Worm (Caenorhabditis elegans) whole organism, L2 larva: ENCODE results near the gene sdz-1.

Experiments
- C34F6.9 ChIP-seq: fragments of 150-350 bp; optimal IDR thresholded peaks from 2 replicates; lab custom pipeline; 2014; ENCODE audit warnings: missing biosample characterization, missing genetic modification characterization
- F13H6.1 ChIP-seq: sonication (generic microtip); optimal IDR thresholded peaks from 2 replicates; lab custom pipeline; 2016; ENCODE audit warnings: missing genetic modification characterization, missing compliant biosample characterization
- R02D3.7 ChIP-seq: fragments of 150-350 bp; optimal IDR thresholded peaks from 2 replicates; lab custom pipeline; 2014; ENCODE audit warnings: missing biosample characterization, missing genetic modification characterization
- Y55F3AM.14 ChIP-seq: fragments of 200-800 bp; sonication (Bioruptor generic); optimal IDR thresholded peaks from 2 replicates; lab custom pipeline; 2018; ENCODE audit warnings: mild to moderate bottlenecking, missing genetic modification characterization, missing compliant biosample characterization
- ZK546.5 ChIP-seq: sonication (generic microtip); optimal IDR thresholded peaks from 2 replicates; lab custom pipeline; 2017; ENCODE audit warnings: missing biosample characterization, missing genetic modification characterization
- alr-1 ChIP-seq: fragments of 150-350 bp; optimal IDR thresholded peaks from 2 replicates; lab custom pipeline; 2014; ENCODE audit warnings: missing biosample characterization, missing genetic modification characterization
- aly-2 ChIP-seq: fragments of 150-350 bp; optimal IDR thresholded peaks from 2 replicates; lab custom pipeline; 2014; ENCODE audit warnings: missing biosample characterization, missing genetic modification characterization
- ama-1 ChIP-seq: fragments of 150-350 bp; optimal IDR thresholded peaks from 2 replicates; lab custom pipeline; 2018; ENCODE audit warnings: inconsistent platforms
- blmp-1 ChIP-seq: sonication (generic microtip); optimal IDR thresholded peaks from 2 replicates; lab custom pipeline; 2017; ENCODE audit warnings: missing genetic modification characterization, mild to moderate bottlenecking, missing compliant biosample characterization, antibody characterized with exemption, moderate library complexity; ENCODE audit not compliant: insufficient read depth
- ceh-16 ChIP-seq: fragments of 150-350 bp; optimal IDR thresholded peaks from 2 replicates; lab custom pipeline; 2014; ENCODE audit warnings: missing biosample characterization, missing genetic modification characterization
- ceh-82 ChIP-seq: fragments of 150-350 bp; optimal IDR thresholded peaks from 2 replicates; lab custom pipeline; 2014; ENCODE audit warnings: missing biosample characterization, missing genetic modification characterization
- crh-2 ChIP-seq: sonication (generic microtip); optimal IDR thresholded peaks from 2 replicates; lab custom pipeline; 2017; ENCODE audit warnings: missing biosample characterization, missing genetic modification characterization
- dmd-4 ChIP-seq: sonication (generic microtip); optimal IDR thresholded peaks from 2 replicates; lab custom pipeline; 2017; ENCODE audit warnings: missing biosample characterization, missing genetic modification characterization
- egl-27 ChIP-seq: sonication (generic microtip); optimal IDR thresholded peaks from 3 replicates; lab custom pipeline; 2017; ENCODE audit warnings: missing biosample characterization, missing genetic modification reagents, missing genetic modification characterization
- elt-1 ChIP-seq: fragments of 150-350 bp; optimal IDR thresholded peaks from 2 replicates; lab custom pipeline; 2014; ENCODE audit warnings: missing biosample characterization, missing genetic modification characterization
- elt-3 ChIP-seq: sonication (generic microtip); optimal IDR thresholded peaks from 2 replicates; lab custom pipeline; 2017; ENCODE audit warnings: missing biosample characterization, missing genetic modification characterization
- fos-1 ChIP-seq: fragments of 150-350 bp; optimal IDR thresholded peaks from 2 replicates; lab custom pipeline; 2014; ENCODE audit warnings: missing biosample characterization, missing genetic modification characterization
- gmeb-1 ChIP-seq: fragments of 150-350 bp; optimal IDR thresholded peaks from 2 replicates; lab custom pipeline; 2014; ENCODE audit warnings: missing biosample characterization, missing genetic modification characterization
- lin-11 ChIP-seq: fragments of 150-350 bp; sonication (generic microtip); optimal IDR thresholded peaks from 2 replicates; lab custom pipeline; 2014; ENCODE audit warnings: missing biosample characterization, missing genetic modification characterization, inconsistent platforms, mixed read lengths
- lin-13 ChIP-seq: fragments of 150-350 bp; optimal IDR thresholded peaks from 2 replicates; lab custom pipeline; 2014; ENCODE audit warnings: missing biosample characterization, missing genetic modification reagents, missing genetic modification characterization
- lin-39 ChIP-seq: fragments of 150-350 bp; optimal IDR thresholded peaks from 2 replicates; lab custom pipeline; 2014; ENCODE audit warnings: missing biosample characterization, missing genetic modification reagents, missing genetic modification characterization
- lsy-2 ChIP-seq, 2 experiments: fragments of 150-350 bp in 1 of 2; sonication (generic microtip) in 1 of 2; optimal IDR thresholded peaks; 2 replicates each; lab custom pipeline; 2014 to 2017; ENCODE audit warnings: missing biosample characterization in 2 of 2, missing genetic modification characterization in 2 of 2
- mab-5 ChIP-seq: fragments of 150-350 bp; optimal IDR thresholded peaks from 2 replicates; lab custom pipeline; 2014; ENCODE audit warnings: missing biosample characterization, missing genetic modification characterization
- mbf-1 ChIP-seq: sonication (generic microtip); optimal IDR thresholded peaks from 2 replicates; lab custom pipeline; 2017; ENCODE audit warnings: missing biosample characterization, missing genetic modification characterization
- mdl-1 ChIP-seq, 2 experiments: fragments of 150-350 bp in 1 of 2; sonication (generic microtip) in 1 of 2; optimal IDR thresholded peaks; 2 replicates each; lab custom pipeline; 2017; ENCODE audit warnings: missing biosample characterization in 2 of 2, missing genetic modification characterization in 2 of 2
- nhr-10 ChIP-seq: sonication (generic microtip); optimal IDR thresholded peaks from 2 replicates; lab custom pipeline; 2017; ENCODE audit warnings: missing biosample characterization, missing genetic modification characterization
- nhr-11 ChIP-seq: fragments of 150-350 bp; optimal IDR thresholded peaks from 2 replicates; lab custom pipeline; 2014; ENCODE audit warnings: missing biosample characterization, missing genetic modification characterization
- nhr-12 ChIP-seq: fragments of 150-350 bp; optimal IDR thresholded peaks from 2 replicates; lab custom pipeline; 2014; ENCODE audit warnings: missing biosample characterization, missing genetic modification characterization
- nhr-129 ChIP-seq: fragments of 150-350 bp; optimal IDR thresholded peaks from 2 replicates; lab custom pipeline; 2014; ENCODE audit warnings: missing biosample characterization, missing genetic modification characterization
- nhr-21 ChIP-seq: fragments of 150-350 bp; optimal IDR thresholded peaks from 2 replicates; lab custom pipeline; 2014; ENCODE audit warnings: missing biosample characterization, missing genetic modification characterization
- nhr-23 ChIP-seq: fragments of 150-350 bp; optimal IDR thresholded peaks from 2 replicates; lab custom pipeline; 2014; ENCODE audit warnings: missing biosample characterization, missing genetic modification reagents, missing genetic modification characterization
- nhr-237 ChIP-seq: fragments of 150-350 bp; optimal IDR thresholded peaks from 2 replicates; lab custom pipeline; 2014; ENCODE audit warnings: missing biosample characterization, missing genetic modification characterization
- nhr-25 ChIP-seq: fragments of 150-350 bp; sonication (generic microtip); optimal IDR thresholded peaks from 3 replicates; lab custom pipeline; 2014; ENCODE audit warnings: missing biosample characterization, missing genetic modification characterization
- nhr-6 ChIP-seq: fragments of 150-350 bp; optimal IDR thresholded peaks from 2 replicates; lab custom pipeline; 2014; ENCODE audit warnings: missing biosample characterization, missing genetic modification characterization
- nhr-77 ChIP-seq: fragments of 150-350 bp; optimal IDR thresholded peaks from 2 replicates; lab custom pipeline; 2014; ENCODE audit warnings: missing biosample characterization, missing genetic modification characterization
- peb-1 ChIP-seq: fragments of 150-350 bp; optimal IDR thresholded peaks from 2 replicates; lab custom pipeline; 2014; ENCODE audit warnings: missing biosample characterization, missing genetic modification characterization
- sem-4 ChIP-seq: fragments of 150-350 bp; optimal IDR thresholded peaks from 2 replicates; lab custom pipeline; 2014; ENCODE audit warnings: missing biosample characterization, missing genetic modification reagents, missing genetic modification characterization
- skn-1 ChIP-seq: sonication (generic microtip); optimal IDR thresholded peaks from 2 replicates; lab custom pipeline; 2017; ENCODE audit warnings: missing biosample characterization, missing genetic modification characterization
- sma-3 ChIP-seq: sonication (generic microtip); optimal IDR thresholded peaks from 2 replicates; lab custom pipeline; 2016; ENCODE audit warnings: missing genetic modification reagents, missing genetic modification characterization, missing compliant biosample characterization
- sma-9 ChIP-seq, 2 experiments: fragments of 150-350 bp in 1 of 2; sonication (generic microtip) in 1 of 2; optimal IDR thresholded peaks; 2 replicates each; lab custom pipeline; 2014 to 2016; ENCODE audit warnings: missing genetic modification characterization in 2 of 2, mild to moderate bottlenecking in 1 of 2, missing biosample characterization in 1 of 2, missing compliant biosample characterization in 1 of 2, missing genetic modification reagents in 1 of 2, moderate library complexity in 1 of 2
- snpc-4 ChIP-seq: fragments of 150-350 bp; optimal IDR thresholded peaks from 2 replicates; lab custom pipeline; 2014; ENCODE audit warnings: missing biosample characterization, missing genetic modification characterization
- unc-39 ChIP-seq: fragments of 150-350 bp; optimal IDR thresholded peaks from 2 replicates; lab custom pipeline; 2014; ENCODE audit warnings: missing biosample characterization, missing genetic modification characterization
- unc-55 ChIP-seq: fragments of 150-350 bp; sonication (generic microtip); optimal IDR thresholded peaks from 3 replicates; lab custom pipeline; 2014; ENCODE audit warnings: missing biosample characterization, missing genetic modification reagents, missing genetic modification characterization
- unc-62 ChIP-seq: fragments of 150-350 bp; optimal IDR thresholded peaks from 2 replicates; lab custom pipeline; 2014; ENCODE audit warnings: missing biosample characterization, missing genetic modification reagents, missing genetic modification characterization
- zag-1 ChIP-seq: fragments of 150-350 bp; optimal IDR thresholded peaks from 2 replicates; lab custom pipeline; 2014; ENCODE audit warnings: missing biosample characterization, missing genetic modification characterization
- ztf-1 ChIP-seq: fragments of 200-800 bp; sonication (Bioruptor generic); conservative IDR thresholded peaks from 2 replicates; pipeline ENCODE4 v1.3.6; 2022; ENCODE audit warnings: missing genetic modification characterization, missing compliant biosample characterization
- ztf-11 ChIP-seq: sonication (generic microtip); optimal IDR thresholded peaks from 2 replicates; lab custom pipeline; 2017; ENCODE audit warnings: missing biosample characterization, missing genetic modification characterization
- ztf-4 ChIP-seq: fragments of 150-350 bp; optimal IDR thresholded peaks from 2 replicates; lab custom pipeline; 2014; ENCODE audit warnings: missing biosample characterization, missing genetic modification characterization

The sdz-1 gene

ce11 chrIII:8741276-8741860, 41.2 kb upstream of the sdz-1 start, which contains the start of gene pdhk-2:
Gene pdhk-2, minus strand, starts transcription at chrIII:8741412.
- TF ChIP-seq ztf-11 (tag; lab: Kevin White, UChicago) = peak; percentile 43
- peak; percentile 98 for TF ChIP-seq C34F6.9 (tag; lab: Kevin White, UChicago)
- peak; percentile 90 for TF ChIP-seq sem-4 (tag; lab: Kevin White, UChicago)
- TF ChIP-seq nhr-21 (tag; lab: Kevin White, UChicago) = peak; percentile 89
- no peak for TF ChIP-seq elt-1 (tag; lab: Kevin White, UChicago)
- TF ChIP-seq lin-13 (GFP tag; lab: Kevin White, UChicago) = peak; percentile 92
- TF ChIP-seq nhr-25 = peak; percentile 93
- no peak for TF ChIP-seq elt-3 (tag; lab: Kevin White, UChicago)
- TF ChIP-seq ama-1 (lab: Kevin White, UChicago) = peak; percentile 45
- peak; percentile 95 for TF ChIP-seq sma-9 (GFP tag; optimal IDR thresholded peaks at IDR 0.05; lab: Kevin White, UChicago)
- TF ChIP-seq sma-9 (tag; optimal IDR thresholded peaks at IDR 0.05; lab: Kevin White, UChicago) = no peak
- no peak for TF ChIP-seq nhr-237 (tag; lab: Kevin White, UChicago)
- TF ChIP-seq F13H6.1 (tag; lab: Kevin White, UChicago) = peak; percentile 94
- no peak for TF ChIP-seq dmd-4 (tag; lab: Kevin White, UChicago)
- TF ChIP-seq aly-2 (tag; lab: Kevin White, UChicago) = no peak
- peak; percentile 47 for TF ChIP-seq blmp-1
- peak; percentile 75 for TF ChIP-seq nhr-6 (tag; lab: Kevin White, UChicago)
- peak; percentile 99 for TF ChIP-seq gmeb-1 (tag; lab: Kevin White, UChicago)
- TF ChIP-seq mdl-1 (tag; optimal IDR thresholded peaks at IDR 0.05; lab: Kevin White, UChicago) = peak in 1 of 2 experiments; percentile 66
- no peak for TF ChIP-seq skn-1
- no peak for TF ChIP-seq nhr-23 (tag; lab: Kevin White, UChicago)
- TF ChIP-seq peb-1 (tag; lab: Kevin White, UChicago) = no peak
- TF ChIP-seq nhr-10 (tag; lab: Kevin White, UChicago) = peak; percentile 75
- no peak for TF ChIP-seq mbf-1 (tag; lab: Kevin White, UChicago)
- TF ChIP-seq ztf-4 = peak; percentile 90
- TF ChIP-seq sma-3 (GFP tag; lab: Kevin White, UChicago) = peak; percentile 93
- TF ChIP-seq lin-39 (tag; lab: Kevin White, UChicago) = no peak
- TF ChIP-seq mab-5 (tag; lab: Kevin White, UChicago) = peak; percentile 92
- peak; percentile 92 for TF ChIP-seq nhr-129 (tag; lab: Kevin White, UChicago)
- peak; percentile 92 for TF ChIP-seq ceh-16 (tag; lab: Kevin White, UChicago)
- peak; percentile 85 for TF ChIP-seq nhr-77 (tag; lab: Kevin White, UChicago)
- TF ChIP-seq unc-55 = peak; percentile 99
- peak; percentile 77 for TF ChIP-seq ceh-82 (tag; lab: Kevin White, UChicago)
- no peak for TF ChIP-seq unc-39
- TF ChIP-seq snpc-4 (tag; lab: Kevin White, UChicago) = peak; percentile 61
- peak; percentile 91 for TF ChIP-seq zag-1 (tag; lab: Kevin White, UChicago)
- TF ChIP-seq nhr-12 (tag; lab: Kevin White, UChicago) = peak; percentile 8
- peak; percentile 89 for TF ChIP-seq fos-1
- TF ChIP-seq lsy-2 (tag; optimal IDR thresholded peaks at IDR 0.05; lab: Kevin White, UChicago) = peak; percentile 92 to 96
- TF ChIP-seq nhr-11 = no peak
- TF ChIP-seq ZK546.5 = peak; percentile 64
- peak; percentile 92 for TF ChIP-seq lin-11
- no peak for TF ChIP-seq alr-1
- TF ChIP-seq unc-62 (GFP tag; lab: Kevin White, UChicago) = peak; percentile 57
- peak; percentile 65 for TF ChIP-seq Y55F3AM.14 (GFP tag; lab: Kevin White, UChicago)
- TF ChIP-seq ztf-1 (GFP tag; lab: Robert Waterston, UW) = no peak
- peak; percentile 95 for TF ChIP-seq crh-2 (tag; lab: Kevin White, UChicago)
- peak; percentile 87 for TF ChIP-seq egl-27 (tag; lab: Kevin White, UChicago)
- peak; percentile 71 for TF ChIP-seq R02D3.7 (tag; lab: Kevin White, UChicago)
